Worm (Caenorhabditis elegans) whole organism, late embryonic: ENCODE results near the gene spe-41.

Source experiments
- C08G9.2 ChIP-seq: sonication (generic microtip); optimal IDR thresholded peaks from 2 replicates; lab custom pipeline; 2016; ENCODE audit warnings: mild to moderate bottlenecking, missing genetic modification characterization, moderate library complexity, missing compliant biosample characterization
- F13H6.1 ChIP-seq: sonication (generic microtip); optimal IDR thresholded peaks from 2 replicates; lab custom pipeline; 2016; ENCODE audit warnings: missing genetic modification characterization, missing compliant biosample characterization
- K09A11.1 ChIP-seq: sonication (generic microtip); optimal IDR thresholded peaks from 2 replicates; lab custom pipeline; 2017; ENCODE audit warnings: antibody characterized with exemption, mild to moderate bottlenecking, missing genetic modification characterization, missing compliant biosample characterization; ENCODE audit not compliant: insufficient read depth
- Y22D7AL.16 ChIP-seq: sonication (generic microtip); optimal IDR thresholded peaks from 2 replicates; lab custom pipeline; 2016; ENCODE audit warnings: missing genetic modification characterization, missing compliant biosample characterization
- ceh-14 ChIP-seq: sonication (generic microtip); optimal IDR thresholded peaks from 2 replicates; lab custom pipeline; 2016; ENCODE audit warnings: missing genotype, missing genetic modification characterization, missing compliant biosample characterization
- ceh-18 ChIP-seq: sonication (generic microtip); optimal IDR thresholded peaks from 2 replicates; lab custom pipeline; 2016; ENCODE audit warnings: missing genetic modification characterization, missing compliant biosample characterization
- ceh-19 ChIP-seq: fragments of 200-800 bp; sonication (Bioruptor generic); optimal IDR thresholded peaks from 2 replicates; lab custom pipeline; 2018; ENCODE audit warnings: mild to moderate bottlenecking, missing genetic modification characterization, missing compliant biosample characterization
- ceh-2 ChIP-seq: sonication (generic microtip); optimal IDR thresholded peaks from 2 replicates; lab custom pipeline; 2016; ENCODE audit warnings: missing genotype, missing genetic modification characterization, missing compliant biosample characterization
- ceh-22 ChIP-seq: sonication (generic microtip); optimal IDR thresholded peaks from 2 replicates; lab custom pipeline; 2017; ENCODE audit warnings: missing biosample characterization, missing genetic modification characterization
- ceh-30 ChIP-seq: fragments of 150-350 bp; optimal IDR thresholded peaks from 2 replicates; lab custom pipeline; 2014; ENCODE audit warnings: missing biosample characterization, missing genetic modification characterization
- ceh-31 ChIP-seq: sonication (generic microtip); optimal IDR thresholded peaks from 2 replicates; lab custom pipeline; 2016; ENCODE audit warnings: missing genetic modification characterization, missing compliant biosample characterization
- ceh-34 ChIP-seq: sonication (generic microtip); optimal IDR thresholded peaks from 2 replicates; lab custom pipeline; 2016; ENCODE audit warnings: mild to moderate bottlenecking, missing genetic modification characterization, missing compliant biosample characterization
- ceh-9 ChIP-seq: sonication (generic microtip); optimal IDR thresholded peaks from 2 replicates; lab custom pipeline; 2016; ENCODE audit warnings: mild to moderate bottlenecking, missing genetic modification characterization, inconsistent platforms, missing compliant biosample characterization
- dmd-4 ChIP-seq: sonication (generic microtip); optimal IDR thresholded peaks from 2 replicates; lab custom pipeline; 2016; ENCODE audit warnings: borderline replicate concordance, missing genetic modification characterization, missing compliant biosample characterization
- dve-1 ChIP-seq: sonication (generic microtip); optimal IDR thresholded peaks from 2 replicates; lab custom pipeline; 2017; ENCODE audit warnings: antibody characterized with exemption, mild to moderate bottlenecking, missing genetic modification characterization, missing compliant biosample characterization
- elt-2 ChIP-seq: sonication (generic microtip); optimal IDR thresholded peaks from 2 replicates; lab custom pipeline; 2016; ENCODE audit warnings: missing genetic modification reagents, missing genetic modification characterization, missing compliant biosample characterization
- ets-4 ChIP-seq: sonication (generic microtip); optimal IDR thresholded peaks from 2 replicates; lab custom pipeline; 2016; ENCODE audit warnings: missing genetic modification characterization, missing compliant biosample characterization
- eyg-1 ChIP-seq: sonication (generic microtip); optimal IDR thresholded peaks from 2 replicates; lab custom pipeline; 2016; ENCODE audit warnings: missing genotype, missing genetic modification characterization, missing compliant biosample characterization
- fax-1 ChIP-seq: sonication (generic microtip); optimal IDR thresholded peaks from 2 replicates; lab custom pipeline; 2016; ENCODE audit warnings: missing genotype, missing genetic modification characterization, missing compliant biosample characterization
- fkh-10 ChIP-seq: fragments of 150-350 bp; optimal IDR thresholded peaks from 2 replicates; lab custom pipeline; 2014; ENCODE audit warnings: missing biosample characterization, missing genetic modification reagents, missing genetic modification characterization
- fkh-6 ChIP-seq: sonication (generic microtip); optimal IDR thresholded peaks from 2 replicates; lab custom pipeline; 2016; ENCODE audit warnings: missing genetic modification characterization, missing compliant biosample characterization
- gmeb-2 ChIP-seq: sonication (generic microtip); optimal IDR thresholded peaks from 2 replicates; lab custom pipeline; 2016; ENCODE audit warnings: missing genetic modification characterization, inconsistent platforms, missing compliant biosample characterization
- hlh-13 ChIP-seq: fragments of 200-800 bp; sonication (Bioruptor generic); optimal IDR thresholded peaks from 2 replicates; lab custom pipeline; 2018; ENCODE audit warnings: mild to moderate bottlenecking, missing genetic modification characterization, missing compliant biosample characterization
- hlh-15 ChIP-seq: sonication (generic microtip); optimal IDR thresholded peaks from 2 replicates; lab custom pipeline; 2016; ENCODE audit warnings: missing genetic modification characterization, missing compliant biosample characterization
- hlh-30 ChIP-seq: sonication (generic microtip); optimal IDR thresholded peaks from 2 replicates; lab custom pipeline; 2017; ENCODE audit warnings: antibody characterized with exemption, missing genetic modification characterization, missing compliant biosample characterization; ENCODE audit not compliant: insufficient read depth
- hlh-6 ChIP-seq: sonication (generic microtip); optimal IDR thresholded peaks from 2 replicates; lab custom pipeline; 2016; ENCODE audit warnings: missing genotype, missing genetic modification characterization, missing compliant biosample characterization
- hlh-8 ChIP-seq: sonication (generic microtip); optimal IDR thresholded peaks from 2 replicates; lab custom pipeline; 2016; ENCODE audit warnings: missing genotype, missing genetic modification characterization, missing compliant biosample characterization
- lim-6 ChIP-seq: sonication (generic microtip); optimal IDR thresholded peaks from 2 replicates; lab custom pipeline; 2016; ENCODE audit warnings: missing genetic modification characterization, missing compliant biosample characterization
- madf-2 ChIP-seq: sonication (generic microtip); optimal IDR thresholded peaks from 2 replicates; lab custom pipeline; 2017; ENCODE audit warnings: missing genetic modification characterization, missing compliant biosample characterization
- mec-3 ChIP-seq: sonication (generic microtip); optimal IDR thresholded peaks from 2 replicates; lab custom pipeline; 2016; ENCODE audit warnings: borderline replicate concordance, missing genetic modification characterization, missing compliant biosample characterization
- nfya-1 ChIP-seq: sonication (generic microtip); optimal IDR thresholded peaks from 2 replicates; lab custom pipeline; 2017; ENCODE audit warnings: missing genetic modification characterization, mild to moderate bottlenecking, missing compliant biosample characterization, antibody characterized with exemption, moderate library complexity
- npax-4 ChIP-seq: sonication (generic microtip); optimal IDR thresholded peaks from 2 replicates; lab custom pipeline; 2016; ENCODE audit warnings: missing genetic modification characterization, missing compliant biosample characterization
- pat-9 ChIP-seq: fragments of 200-800 bp; sonication (Bioruptor generic); optimal IDR thresholded peaks from 2 replicates; lab custom pipeline; 2018; ENCODE audit warnings: mild to moderate bottlenecking, missing genetic modification characterization, moderate library complexity, missing compliant biosample characterization
- pax-1 ChIP-seq: fragments of 150-350 bp; optimal IDR thresholded peaks from 2 replicates; lab custom pipeline; 2014; ENCODE audit warnings: missing biosample characterization, missing genetic modification characterization
- ref-2 ChIP-seq: sonication (generic microtip); optimal IDR thresholded peaks from 2 replicates; lab custom pipeline; 2016; ENCODE audit warnings: missing genetic modification characterization, missing compliant biosample characterization
- rnt-1 ChIP-seq: sonication (generic microtip); optimal IDR thresholded peaks from 2 replicates; lab custom pipeline; 2016; ENCODE audit warnings: missing genetic modification characterization, missing compliant biosample characterization
- sdc-2 ChIP-seq: sonication (generic microtip); optimal IDR thresholded peaks from 2 replicates; lab custom pipeline; 2016; ENCODE audit warnings: missing genotype, missing genetic modification characterization, missing compliant biosample characterization
- sox-4 ChIP-seq: sonication (generic microtip); optimal IDR thresholded peaks from 2 replicates; lab custom pipeline; 2017; ENCODE audit warnings: mild to moderate bottlenecking, missing genetic modification characterization, inconsistent platforms, missing compliant biosample characterization
- syd-9 ChIP-seq: sonication (generic microtip); optimal IDR thresholded peaks from 2 replicates; lab custom pipeline; 2016; ENCODE audit warnings: mild to moderate bottlenecking, missing genetic modification characterization, moderate library complexity, missing compliant biosample characterization
- tbx-2 ChIP-seq: sonication (generic microtip); optimal IDR thresholded peaks from 2 replicates; lab custom pipeline; 2016; ENCODE audit warnings: missing genetic modification characterization, missing compliant biosample characterization
- tbx-7 ChIP-seq: sonication (generic microtip); optimal IDR thresholded peaks from 2 replicates; lab custom pipeline; 2016; ENCODE audit warnings: missing genotype, missing genetic modification characterization, missing compliant biosample characterization
- ttx-3 ChIP-seq: sonication (generic microtip); optimal IDR thresholded peaks from 2 replicates; lab custom pipeline; 2016; ENCODE audit warnings: missing genetic modification reagents, missing genetic modification characterization, missing compliant biosample characterization
- unc-42 ChIP-seq: sonication (generic microtip); optimal IDR thresholded peaks from 2 replicates; lab custom pipeline; 2016; ENCODE audit warnings: missing genotype, missing genetic modification characterization, missing compliant biosample characterization
- unc-55 ChIP-seq: sonication (generic microtip); optimal IDR thresholded peaks from 2 replicates; lab custom pipeline; 2017; ENCODE audit warnings: missing biosample characterization, missing genetic modification reagents, missing genetic modification characterization
- unc-86 ChIP-seq: sonication (generic microtip); optimal IDR thresholded peaks from 2 replicates; lab custom pipeline; 2016; ENCODE audit warnings: missing genetic modification characterization, missing compliant biosample characterization
- zip-5 ChIP-seq: sonication (generic microtip); optimal IDR thresholded peaks from 2 replicates; lab custom pipeline; 2016; ENCODE audit warnings: missing genetic modification characterization, missing compliant biosample characterization
- ztf-16 ChIP-seq: sonication (generic microtip); optimal IDR thresholded peaks from 2 replicates; lab custom pipeline; 2017; ENCODE audit warnings: missing genetic modification characterization, missing compliant biosample characterization

spe-41 gene

DNA sequence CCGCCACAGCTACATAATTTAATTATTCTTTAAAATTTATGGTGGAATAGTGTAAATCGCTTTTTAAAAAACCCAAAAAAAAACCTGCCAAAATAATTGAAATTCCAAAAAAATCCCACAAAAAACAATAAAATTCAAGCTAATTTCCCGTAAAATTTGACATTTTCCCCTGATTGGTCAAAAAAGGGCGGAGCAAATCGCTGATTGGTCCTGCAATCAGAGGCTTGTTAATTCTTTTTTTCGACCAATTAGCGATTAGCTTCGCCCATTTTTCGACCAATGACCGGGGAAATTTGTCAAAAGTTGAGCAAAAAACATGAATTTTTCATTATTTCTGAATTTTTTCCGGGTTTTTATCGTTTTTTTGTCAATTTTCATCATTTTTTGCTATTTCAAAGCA is 23.0 kb upstream of the spe-41 start:
- no peak for TF ChIP-seq F13H6.1 (tag; lab: Kevin White, UChicago)
- TF ChIP-seq nfya-1 (tag; lab: Kevin White, UChicago), result peak; percentile 93
- TF ChIP-seq K09A11.1 (tag; lab: Kevin White, UChicago), result no peak
- no peak for TF ChIP-seq gmeb-2
- no peak for TF ChIP-seq dve-1 (tag; lab: Kevin White, UChicago)
- no peak for TF ChIP-seq unc-86
- TF ChIP-seq pax-1 (tag; lab: Kevin White, UChicago), result no peak

DNA sequence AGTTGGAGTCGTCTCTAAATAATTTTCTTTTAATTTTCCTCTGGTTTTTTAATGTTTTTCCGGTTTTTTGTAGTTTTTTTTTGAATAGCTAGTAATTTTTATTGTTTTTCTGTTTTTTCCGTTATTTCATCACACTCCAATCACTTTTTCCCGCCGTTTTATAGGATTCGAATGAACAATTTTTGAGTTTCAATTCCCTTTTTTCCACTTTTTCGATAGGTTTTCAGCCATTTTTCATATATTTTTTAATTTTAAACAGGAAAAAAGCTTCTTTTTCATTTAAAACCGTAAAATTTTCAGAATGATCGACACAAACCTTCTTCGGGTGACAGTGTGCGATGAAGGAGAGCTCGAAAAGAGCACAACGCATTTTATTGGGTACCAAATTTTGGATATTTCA is 17.4 kb upstream of the spe-41 start, which contains the start of gene pph-6:
pph-6 (plus strand) TSS at position 301 of the 400 bp plus-strand sequence.
- TF ChIP-seq pat-9 (tag; lab: Kevin White, UChicago), result no peak
- no peak for TF ChIP-seq F13H6.1 (tag; lab: Kevin White, UChicago)
- TF ChIP-seq unc-55 (GFP tag; lab: Kevin White, UChicago), result no peak
- no peak for TF ChIP-seq K09A11.1 (tag; lab: Kevin White, UChicago)
- no peak for TF ChIP-seq eyg-1 (tag; lab: Kevin White, UChicago)
- TF ChIP-seq hlh-30 (tag; lab: Kevin White, UChicago), result no peak
- TF ChIP-seq dmd-4 (tag; lab: Kevin White, UChicago), result no peak
- no peak for TF ChIP-seq Y22D7AL.16
- TF ChIP-seq tbx-2 (tag; lab: Kevin White, UChicago), result no peak
- no peak for TF ChIP-seq fkh-10 (GFP tag; lab: Kevin White, UChicago)
- no peak for TF ChIP-seq ceh-30 (tag; lab: Kevin White, UChicago)
- TF ChIP-seq syd-9 (tag; lab: Kevin White, UChicago), result no peak
- no peak for TF ChIP-seq pax-1 (tag; lab: Kevin White, UChicago)

DNA sequence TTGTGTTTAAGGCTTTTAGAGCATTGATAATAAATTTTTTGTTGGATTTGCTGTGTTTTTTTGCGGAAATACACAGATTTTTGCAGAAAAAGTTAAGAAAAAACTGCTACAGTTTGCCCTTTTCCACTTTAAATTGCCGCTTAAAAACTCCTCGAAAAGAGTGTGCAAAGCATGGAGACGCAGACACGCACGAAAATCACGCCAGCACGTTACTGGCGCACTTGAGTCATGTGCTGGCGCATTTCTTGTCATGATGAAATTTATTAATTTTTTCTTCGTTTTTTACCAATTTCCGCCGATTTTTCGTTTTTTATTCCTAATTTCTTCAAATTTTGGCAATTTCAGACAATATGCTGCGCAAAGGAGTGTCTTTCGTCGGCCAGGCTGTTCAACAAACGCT is 16.1 kb upstream of the spe-41 start, which contains the start of gene C34C12.8:
C34C12.8 (plus strand) TSS at position 346 of the 400 bp plus-strand sequence.
- peak; percentile 87 for TF ChIP-seq nfya-1 (tag; lab: Kevin White, UChicago)
- TF ChIP-seq ets-4 (tag; lab: Kevin White, UChicago), result peak; percentile 18
- TF ChIP-seq ceh-34 (tag; lab: Kevin White, UChicago), result peak; percentile 33
- peak; percentile 15 for TF ChIP-seq ztf-16 (tag; lab: Kevin White, UChicago)
- TF ChIP-seq ceh-18 (tag; lab: Kevin White, UChicago), result peak; percentile 15
- TF ChIP-seq ceh-2 (tag; lab: Kevin White, UChicago), result peak; percentile 3
- TF ChIP-seq npax-4 (tag; lab: Kevin White, UChicago), result peak; percentile 2
- TF ChIP-seq tbx-7 (tag; lab: Kevin White, UChicago), result no peak
- no peak for TF ChIP-seq zip-5 (tag; lab: Kevin White, UChicago)
- peak; percentile 30 for TF ChIP-seq dmd-4 (tag; lab: Kevin White, UChicago)
- TF ChIP-seq Y22D7AL.16, result no peak
- peak; percentile 63 for TF ChIP-seq rnt-1 (tag; lab: Kevin White, UChicago)
- peak; percentile 71 for TF ChIP-seq ref-2 (tag; lab: Kevin White, UChicago)
- TF ChIP-seq dve-1 (tag; lab: Kevin White, UChicago), result peak; percentile 57
- TF ChIP-seq hlh-13 (GFP tag; lab: Kevin White, UChicago), result peak; percentile 11
- TF ChIP-seq hlh-6 (tag; lab: Kevin White, UChicago), result no peak
- no peak for TF ChIP-seq ceh-9
- TF ChIP-seq C08G9.2 (tag; lab: Kevin White, UChicago), result peak; percentile 51
- TF ChIP-seq ceh-30 (tag; lab: Kevin White, UChicago), result peak; percentile 81
- no peak for TF ChIP-seq hlh-8 (tag; lab: Kevin White, UChicago)
- peak; percentile 1 for TF ChIP-seq fax-1 (tag; lab: Kevin White, UChicago)
- TF ChIP-seq pat-9 (tag; lab: Kevin White, UChicago), result peak; percentile 40
- peak; percentile 55 for TF ChIP-seq ceh-19
- peak; percentile 7 for TF ChIP-seq madf-2 (tag; lab: Kevin White, UChicago)
- TF ChIP-seq fkh-10 (GFP tag; lab: Kevin White, UChicago), result no peak
- peak; percentile 7 for TF ChIP-seq fkh-6 (tag; lab: Kevin White, UChicago)
- TF ChIP-seq lim-6 (tag; lab: Kevin White, UChicago), result no peak
- TF ChIP-seq sdc-2 (tag; lab: Kevin White, UChicago), result no peak
- peak; percentile 51 for TF ChIP-seq elt-2 (tag; lab: Kevin White, UChicago)
- TF ChIP-seq unc-42 (tag; lab: Kevin White, UChicago), result peak; percentile 89
- peak; percentile 9 for TF ChIP-seq hlh-15 (tag; lab: Kevin White, UChicago)
- peak; percentile 71 for TF ChIP-seq hlh-30 (tag; lab: Kevin White, UChicago)
- TF ChIP-seq unc-86, result peak; percentile 37
- no peak for TF ChIP-seq ttx-3 (tag; lab: Kevin White, UChicago)
- TF ChIP-seq sox-4 (tag; lab: Kevin White, UChicago), result peak; percentile 39
- no peak for TF ChIP-seq mec-3 (tag; lab: Kevin White, UChicago)
- TF ChIP-seq ceh-14 (tag; lab: Kevin White, UChicago), result peak; percentile 41
- peak; percentile 37 for TF ChIP-seq pax-1 (tag; lab: Kevin White, UChicago)
- TF ChIP-seq ceh-22 (tag; lab: Kevin White, UChicago), result no peak
- TF ChIP-seq ceh-31, result peak; percentile 78
